Worm (Caenorhabditis elegans) whole organism, L1 larva: Measurements from ENCODE around the gene C03B1.5.

ENCODE experiments used
- C04F5.9 ChIP-seq: sonication (generic microtip); optimal IDR thresholded peaks from 2 replicates; lab custom pipeline; 2016; ENCODE audit warnings: missing genetic modification characterization, missing compliant biosample characterization
- F16B12.6 ChIP-seq: fragments of 150-350 bp; optimal IDR thresholded peaks from 2 replicates; lab custom pipeline; 2014; ENCODE audit warnings: missing biosample characterization, missing genetic modification characterization
- Y116A8C.19 ChIP-seq: sonication (generic microtip); optimal IDR thresholded peaks from 2 replicates; lab custom pipeline; 2016; ENCODE audit warnings: missing compliant biosample characterization, missing genetic modification characterization, borderline replicate concordance
- aly-2 ChIP-seq: fragments of 150-350 bp; optimal IDR thresholded peaks from 2 replicates; lab custom pipeline; 2014; ENCODE audit warnings: missing biosample characterization, missing genetic modification characterization
- blmp-1 ChIP-seq: fragments of 150-350 bp; optimal IDR thresholded peaks from 2 replicates; lab custom pipeline; 2014; ENCODE audit warnings: missing biosample characterization, missing genetic modification characterization
- ceh-63 ChIP-seq: fragments of 200-800 bp; sonication (Bioruptor generic); optimal IDR thresholded peaks from 2 replicates; lab custom pipeline; 2018; ENCODE audit warnings: mild to moderate bottlenecking, missing genetic modification characterization, missing compliant biosample characterization
- ceh-82 ChIP-seq, 3 experiments: fragments of 150-350 bp in 1 of 3; sonication (generic microtip) in 2 of 3; optimal IDR thresholded peaks; 2 replicates each; lab custom pipeline; 2014 to 2017; ENCODE audit warnings: missing biosample characterization in 3 of 3, missing genetic modification characterization in 3 of 3
- ceh-88 ChIP-seq: fragments of 200-800 bp; sonication (Bioruptor generic); IDR thresholded peaks from 2 replicates; pipeline ENCODE4 v1.3.6; 2022; ENCODE audit warnings: missing genetic modification characterization, missing compliant biosample characterization
- ceh-90 ChIP-seq: sonication (generic microtip); optimal IDR thresholded peaks from 2 replicates; lab custom pipeline; 2016; ENCODE audit warnings: missing genetic modification characterization, missing compliant biosample characterization
- ces-1 ChIP-seq: fragments of 150-350 bp; optimal IDR thresholded peaks from 2 replicates; lab custom pipeline; 2014; ENCODE audit warnings: missing biosample characterization, missing genetic modification reagents, missing genetic modification characterization
- dpl-1 ChIP-seq, 3 experiments: fragments of 150-350 bp in 2 of 3; sonication (generic microtip) in 1 of 3; optimal IDR thresholded peaks; 2 replicates each; lab custom pipeline; 2014 to 2017; ENCODE audit warnings: missing biosample characterization in 3 of 3, missing genetic modification characterization in 3 of 3, missing genetic modification reagents in 3 of 3
- dsc-1 ChIP-seq: sonication (generic microtip); optimal IDR thresholded peaks from 2 replicates; lab custom pipeline; 2016; ENCODE audit warnings: mild to moderate bottlenecking, missing genetic modification characterization, missing compliant biosample characterization
- efl-1 ChIP-seq, 4 experiments: fragments of 150-350 bp; optimal IDR thresholded peaks in 3 of 4; peaks in 1 of 4; 1 replicate in 1 of 4; 2 replicates in 3 of 4; lab custom pipeline; 2014; ENCODE audit warnings: missing biosample characterization in 2 of 4, missing genetic modification characterization in 2 of 4, missing genetic modification reagents in 2 of 4
- egl-13 ChIP-seq: sonication (generic microtip); optimal IDR thresholded peaks from 2 replicates; lab custom pipeline; 2016; ENCODE audit warnings: missing genotype, missing genetic modification reagents, missing genetic modification characterization, missing compliant biosample characterization
- egl-27 ChIP-seq, 2 experiments: fragments of 150-350 bp in 1 of 2; sonication (generic microtip); optimal IDR thresholded peaks; 3 replicates each; lab custom pipeline; 2017 to 2018; ENCODE audit warnings: missing biosample characterization in 2 of 2, missing genetic modification characterization in 2 of 2, missing genetic modification reagents in 2 of 2
- elt-2 ChIP-seq: sonication (generic microtip); optimal IDR thresholded peaks from 2 replicates; lab custom pipeline; 2016; ENCODE audit warnings: missing genetic modification characterization, mild to moderate bottlenecking, inconsistent platforms, missing compliant biosample characterization, missing genetic modification reagents
- elt-3 ChIP-seq, 6 experiments: fragments of 150-350 bp in 1 of 6; sonication (generic microtip); optimal IDR thresholded peaks; 2 replicates each; lab custom pipeline; 2017 to 2018; ENCODE audit warnings: missing biosample characterization in 6 of 6, missing genetic modification characterization in 6 of 6, inconsistent platforms in 1 of 6
- fkh-10 ChIP-seq: sonication (generic microtip); optimal IDR thresholded peaks from 2 replicates; lab custom pipeline; 2017; ENCODE audit warnings: missing biosample characterization, missing genetic modification reagents, missing genetic modification characterization
- fkh-8 ChIP-seq: sonication (generic microtip); optimal IDR thresholded peaks from 2 replicates; lab custom pipeline; 2016; ENCODE audit warnings: mild to moderate bottlenecking, missing genetic modification characterization, missing compliant biosample characterization
- grh-1 ChIP-seq: fragments of 200-800 bp; sonication (Bioruptor generic); IDR thresholded peaks from 2 replicates; pipeline ENCODE4 v1.3.6; 2022; ENCODE audit warnings: missing genetic modification reagents, missing genetic modification characterization, missing compliant biosample characterization
- hlh-4 ChIP-seq: sonication (generic microtip); optimal IDR thresholded peaks from 2 replicates; lab custom pipeline; 2016; ENCODE audit warnings: mild to moderate bottlenecking, missing genetic modification characterization, missing compliant biosample characterization
- isw-1 ChIP-seq: fragments of 200-800 bp; sonication (Bioruptor generic); IDR thresholded peaks from 2 replicates; pipeline ENCODE4 v1.3.6; 2022; ENCODE audit warnings: missing genetic modification characterization, missing compliant biosample characterization
- jun-1 ChIP-seq: fragments of 150-350 bp; optimal IDR thresholded peaks from 2 replicates; lab custom pipeline; 2014; ENCODE audit warnings: missing biosample characterization, missing genetic modification reagents, missing genetic modification characterization
- lin-14 ChIP-seq: fragments of 200-800 bp; sonication (Bioruptor generic); optimal IDR thresholded peaks from 2 replicates; lab custom pipeline; 2018; ENCODE audit warnings: mild to moderate bottlenecking, missing genetic modification characterization, moderate library complexity, missing compliant biosample characterization
- lin-35 ChIP-seq, 2 experiments: fragments of 150-350 bp; optimal IDR thresholded peaks; 2 replicates each; lab custom pipeline; 2014; ENCODE audit warnings: missing biosample characterization in 2 of 2, missing genetic modification characterization in 2 of 2, missing genetic modification reagents in 2 of 2
- lin-39 ChIP-seq: fragments of 150-350 bp; optimal IDR thresholded peaks from 2 replicates; lab custom pipeline; 2014; ENCODE audit warnings: missing biosample characterization, missing genetic modification reagents, missing genetic modification characterization
- mdl-1 ChIP-seq, 2 experiments: fragments of 150-350 bp; optimal IDR thresholded peaks; 2 replicates each; lab custom pipeline; 2014 to 2017; ENCODE audit warnings: missing biosample characterization in 2 of 2, missing genetic modification characterization in 2 of 2, inconsistent platforms in 1 of 2
- mef-2 ChIP-seq: fragments of 150-350 bp; optimal IDR thresholded peaks from 2 replicates; lab custom pipeline; 2014; ENCODE audit warnings: missing biosample characterization, missing genetic modification characterization
- mep-1 ChIP-seq: fragments of 150-350 bp; optimal IDR thresholded peaks from 2 replicates; lab custom pipeline; 2014; ENCODE audit warnings: missing biosample characterization, missing genetic modification characterization
- nhr-11 ChIP-seq: fragments of 150-350 bp; optimal IDR thresholded peaks from 2 replicates; lab custom pipeline; 2014; ENCODE audit warnings: missing biosample characterization, missing genetic modification characterization
- nhr-12 ChIP-seq: sonication (generic microtip); optimal IDR thresholded peaks from 2 replicates; lab custom pipeline; 2017; ENCODE audit warnings: missing biosample characterization, missing genetic modification characterization
- nhr-19 ChIP-seq: fragments of 200-800 bp; sonication (Bioruptor generic); conservative IDR thresholded peaks from 2 replicates; pipeline ENCODE4 v1.3.6; 2022; ENCODE audit warnings: missing genetic modification characterization, missing compliant biosample characterization
- nhr-20 ChIP-seq: sonication (generic microtip); optimal IDR thresholded peaks from 2 replicates; lab custom pipeline; 2016; ENCODE audit warnings: mild to moderate bottlenecking, missing genetic modification characterization, missing compliant biosample characterization
- nhr-237 ChIP-seq: fragments of 150-350 bp; optimal IDR thresholded peaks from 2 replicates; lab custom pipeline; 2014; ENCODE audit warnings: missing biosample characterization, missing genetic modification characterization
- nhr-47 ChIP-seq: sonication (generic microtip); optimal IDR thresholded peaks from 2 replicates; lab custom pipeline; 2016; ENCODE audit warnings: mild to moderate bottlenecking, missing genetic modification characterization, moderate library complexity, missing compliant biosample characterization
- nhr-76 ChIP-seq: sonication (generic microtip); optimal IDR thresholded peaks from 2 replicates; lab custom pipeline; 2017; ENCODE audit warnings: missing biosample characterization, missing genetic modification characterization
- nhr-84 ChIP-seq: sonication (generic microtip); optimal IDR thresholded peaks from 2 replicates; lab custom pipeline; 2017; ENCODE audit warnings: missing biosample characterization, missing genetic modification characterization
- nhr-85 ChIP-seq: sonication (generic microtip); peaks from one replicate; lab custom pipeline; 2016; ENCODE audit warnings: missing genetic modification characterization, inconsistent platforms, missing compliant biosample characterization
- nhr-90 ChIP-seq: sonication (generic microtip); optimal IDR thresholded peaks from 2 replicates; lab custom pipeline; 2016; ENCODE audit warnings: mild to moderate bottlenecking, missing genetic modification characterization, missing compliant biosample characterization; ENCODE audit not compliant: poor library complexity
- pag-3 ChIP-seq: sonication (generic microtip); optimal IDR thresholded peaks from 2 replicates; lab custom pipeline; 2017; ENCODE audit warnings: missing genetic modification characterization, mild to moderate bottlenecking, missing compliant biosample characterization, antibody characterized with exemption, borderline replicate concordance; ENCODE audit not compliant: insufficient read depth
- rnt-1 ChIP-seq: sonication (generic microtip); optimal IDR thresholded peaks from 2 replicates; lab custom pipeline; 2016; ENCODE audit warnings: mild to moderate bottlenecking, missing genetic modification characterization, moderate library complexity, missing compliant biosample characterization
- snpc-4 ChIP-seq: fragments of 150-350 bp; optimal IDR thresholded peaks from 2 replicates; lab custom pipeline; 2014; ENCODE audit warnings: missing biosample characterization, missing genetic modification characterization
- snu-23 ChIP-seq: sonication (generic microtip); optimal IDR thresholded peaks from 2 replicates; lab custom pipeline; 2016; ENCODE audit warnings: missing genetic modification characterization, missing compliant biosample characterization
- sptf-1 ChIP-seq: fragments of 150-350 bp; optimal IDR thresholded peaks from 2 replicates; lab custom pipeline; 2014; ENCODE audit warnings: missing biosample characterization, missing genetic modification characterization
- sup-37 ChIP-seq: fragments of 200-800 bp; sonication (Bioruptor generic); optimal IDR thresholded peaks from 2 replicates; lab custom pipeline; 2018; ENCODE audit warnings: mild to moderate bottlenecking, missing genetic modification characterization, missing compliant biosample characterization
- swsn-7 ChIP-seq: sonication (generic microtip); optimal IDR thresholded peaks from 2 replicates; lab custom pipeline; 2016; ENCODE audit warnings: missing genetic modification characterization, missing compliant biosample characterization
- unc-130 ChIP-seq: fragments of 150-350 bp; optimal IDR thresholded peaks from 2 replicates; lab custom pipeline; 2017; ENCODE audit warnings: missing biosample characterization, missing genetic modification characterization, inconsistent platforms
- unc-30 ChIP-seq: sonication (generic microtip); optimal IDR thresholded peaks from 2 replicates; lab custom pipeline; 2017; ENCODE audit warnings: missing biosample characterization, missing genetic modification characterization
- unc-98 ChIP-seq: fragments of 200-800 bp; sonication (Bioruptor generic); IDR thresholded peaks from 2 replicates; pipeline ENCODE4 v1.3.6; 2022; ENCODE audit warnings: missing genetic modification characterization, missing compliant biosample characterization
- vab-15 ChIP-seq: sonication (generic microtip); optimal IDR thresholded peaks from 2 replicates; lab custom pipeline; 2017; ENCODE audit warnings: missing genotype, mild to moderate bottlenecking, missing genetic modification characterization, missing compliant biosample characterization
- xbp-1 ChIP-seq: sonication (generic microtip); optimal IDR thresholded peaks from 2 replicates; lab custom pipeline; 2016; ENCODE audit warnings: missing genetic modification characterization, missing compliant biosample characterization
- zip-4 ChIP-seq: fragments of 200-800 bp; sonication (Bioruptor generic); optimal IDR thresholded peaks from 2 replicates; lab custom pipeline; 2018; ENCODE audit warnings: mild to moderate bottlenecking, missing genetic modification characterization, moderate library complexity, missing compliant biosample characterization
- ztf-4 ChIP-seq: fragments of 150-350 bp; optimal IDR thresholded peaks from 2 replicates; lab custom pipeline; 2014; ENCODE audit warnings: missing biosample characterization, missing genetic modification characterization

The C03B1.5 gene

DNA sequence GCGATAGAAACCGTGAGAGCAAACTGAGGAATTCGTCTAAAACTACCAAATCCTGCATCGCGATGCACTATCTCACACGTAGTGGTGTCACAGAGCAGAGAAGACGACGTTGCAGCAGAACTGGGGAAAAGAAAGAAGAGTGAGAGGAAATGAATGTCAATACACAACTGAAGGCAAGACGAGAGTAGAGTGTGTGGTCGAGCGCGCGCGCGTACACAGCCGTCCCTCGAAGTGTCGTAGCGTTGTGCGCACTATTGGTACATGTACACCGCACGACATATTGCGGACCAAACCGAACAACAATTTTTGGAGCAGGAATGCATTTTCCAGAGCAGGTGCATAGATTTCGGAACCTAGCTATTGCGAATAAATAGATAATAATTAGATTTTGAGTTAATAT lies 23.0 kb downstream of the C03B1.5 start (continued):
- peak; percentile 68 for TF ChIP-seq nhr-47 (tag; lab: Kevin White, UChicago)
- no peak for TF ChIP-seq ceh-90 (tag; lab: Kevin White, UChicago)
- no peak for TF ChIP-seq egl-27 (tag; optimal IDR thresholded peaks at IDR 0.05; lab: Kevin White, UChicago)
- no peak for TF ChIP-seq ceh-63 (GFP tag; lab: Kevin White, UChicago)
- TF ChIP-seq grh-1 (GFP tag; lab: Robert Waterston, UW), result no peak
- TF ChIP-seq nhr-85 (tag; lab: Kevin White, UChicago), result peak; percentile 75
- TF ChIP-seq swsn-7 (tag; lab: Kevin White, UChicago), result peak; percentile 61
- TF ChIP-seq blmp-1 (tag; lab: Kevin White, UChicago), result peak; percentile 8
- TF ChIP-seq dsc-1 (tag; lab: Kevin White, UChicago), result peak; percentile 30
- no peak for TF ChIP-seq nhr-84 (tag; lab: Kevin White, UChicago)
- peak; percentile 29 to 47 for TF ChIP-seq efl-1 (optimal IDR thresholded peaks at IDR 0.05; lab: Kevin White, UChicago)
- peak; percentile 53 to 60 for TF ChIP-seq efl-1 (GFP tag; optimal IDR thresholded peaks at IDR 0.05 in 1 of 2; lab: Kevin White, UChicago)
- TF ChIP-seq unc-30 (tag; lab: Kevin White, UChicago), result no peak
- no peak for TF ChIP-seq jun-1 (tag; lab: Kevin White, UChicago)
- TF ChIP-seq nhr-12 (tag; lab: Kevin White, UChicago), result no peak
- peak; percentile 74 for TF ChIP-seq snu-23 (GFP tag; lab: Kevin White, UChicago)
- no peak for TF ChIP-seq sptf-1
- TF ChIP-seq zip-4, result peak; percentile 11
- TF ChIP-seq C04F5.9 (tag; lab: Kevin White, UChicago), result no peak
- TF ChIP-seq xbp-1 (tag; lab: Kevin White, UChicago), result peak; percentile 72
- TF ChIP-seq nhr-237 (tag; lab: Kevin White, UChicago), result no peak
- TF ChIP-seq ceh-82 (tag; optimal IDR thresholded peaks at IDR 0.05; lab: Kevin White, UChicago), result peak; percentile 27 to 80 (median 50)
- TF ChIP-seq nhr-19 (GFP tag; lab: Robert Waterston, UW), result peak; percentile 40
- TF ChIP-seq fkh-10, result peak; percentile 20
- peak; percentile 83 for TF ChIP-seq F16B12.6 (tag; lab: Kevin White, UChicago)
- no peak for TF ChIP-seq elt-3 (tag; optimal IDR thresholded peaks at IDR 0.05; lab: Kevin White, UChicago)
- TF ChIP-seq ztf-4 (tag; lab: Kevin White, UChicago), result no peak
- TF ChIP-seq sup-37 (GFP tag; lab: Kevin White, UChicago), result peak; percentile 46
- TF ChIP-seq lin-14 (GFP tag; lab: Kevin White, UChicago), result peak; percentile 91
- TF ChIP-seq lin-39 (tag; lab: Kevin White, UChicago), result no peak
- peak; percentile 47 for TF ChIP-seq egl-13 (tag; lab: Kevin White, UChicago)
- TF ChIP-seq mef-2 (tag; lab: Kevin White, UChicago), result no peak
- TF ChIP-seq nhr-76 (tag; lab: Kevin White, UChicago), result no peak
- TF ChIP-seq Y116A8C.19 (tag; lab: Kevin White, UChicago), result no peak
- TF ChIP-seq snpc-4 (tag; lab: Kevin White, UChicago), result no peak
- peak; percentile 61 to 72 for TF ChIP-seq lin-35 (GFP tag; optimal IDR thresholded peaks at IDR 0.05; lab: Kevin White, UChicago)
- no peak for TF ChIP-seq nhr-11 (tag; lab: Kevin White, UChicago)
- no peak for TF ChIP-seq hlh-4 (tag; lab: Kevin White, UChicago)
- no peak for TF ChIP-seq pag-3 (tag; lab: Kevin White, UChicago)
- TF ChIP-seq mep-1, result peak; percentile 73
- TF ChIP-seq vab-15 (tag; lab: Kevin White, UChicago), result no peak
- TF ChIP-seq ceh-88 (GFP tag; lab: Robert Waterston, UW), result no peak
- TF ChIP-seq unc-98 (GFP tag; lab: Robert Waterston, UW), result no peak
- TF ChIP-seq rnt-1 (tag; lab: Kevin White, UChicago), result peak; percentile 54
- peak; percentile 85 for TF ChIP-seq fkh-8 (tag; lab: Kevin White, UChicago)
- TF ChIP-seq mdl-1 (tag; optimal IDR thresholded peaks at IDR 0.05; lab: Kevin White, UChicago), result peak in 1 of 2 experiments; percentile 49
- no peak for TF ChIP-seq ces-1 (GFP tag; lab: Kevin White, UChicago)
- TF ChIP-seq elt-2 (tag; lab: Kevin White, UChicago), result no peak
- TF ChIP-seq isw-1 (GFP tag; lab: Robert Waterston, UW), result no peak; the same call in 1 of the 2 replicates
- TF ChIP-seq unc-130, result peak; percentile 31
- TF ChIP-seq dpl-1 (GFP tag; optimal IDR thresholded peaks at IDR 0.05; lab: Kevin White, UChicago), result peak; percentile 7 to 46 (median 39)
- TF ChIP-seq aly-2, result no peak
- TF ChIP-seq nhr-90 (tag; lab: Kevin White, UChicago), result peak; percentile 28
- TF ChIP-seq nhr-20 (tag; lab: Kevin White, UChicago), result peak; percentile 80
